Worm (Caenorhabditis elegans) whole organism, L2 larva: ENCODE measurements around the gene rad-54.L2.

Experiments used
- C34F6.9 ChIP-seq: fragments of 150-350 bp; optimal IDR thresholded peaks from 2 replicates; lab custom pipeline; 2014; ENCODE audit warnings: missing biosample characterization, missing genetic modification characterization
- F13H6.1 ChIP-seq: sonication (generic microtip); optimal IDR thresholded peaks from 2 replicates; lab custom pipeline; 2016; ENCODE audit warnings: missing genetic modification characterization, missing compliant biosample characterization
- R02D3.7 ChIP-seq: fragments of 150-350 bp; optimal IDR thresholded peaks from 2 replicates; lab custom pipeline; 2014; ENCODE audit warnings: missing biosample characterization, missing genetic modification characterization
- Y55F3AM.14 ChIP-seq: fragments of 200-800 bp; sonication (Bioruptor generic); optimal IDR thresholded peaks from 2 replicates; lab custom pipeline; 2018; ENCODE audit warnings: mild to moderate bottlenecking, missing genetic modification characterization, missing compliant biosample characterization
- ZK546.5 ChIP-seq: sonication (generic microtip); optimal IDR thresholded peaks from 2 replicates; lab custom pipeline; 2017; ENCODE audit warnings: missing biosample characterization, missing genetic modification characterization
- aly-2 ChIP-seq: fragments of 150-350 bp; optimal IDR thresholded peaks from 2 replicates; lab custom pipeline; 2014; ENCODE audit warnings: missing biosample characterization, missing genetic modification characterization
- ama-1 ChIP-seq: fragments of 150-350 bp; optimal IDR thresholded peaks from 2 replicates; lab custom pipeline; 2018; ENCODE audit warnings: inconsistent platforms
- blmp-1 ChIP-seq: sonication (generic microtip); optimal IDR thresholded peaks from 2 replicates; lab custom pipeline; 2017; ENCODE audit warnings: missing genetic modification characterization, mild to moderate bottlenecking, missing compliant biosample characterization, antibody characterized with exemption, moderate library complexity; ENCODE audit not compliant: insufficient read depth
- ceh-82 ChIP-seq: fragments of 150-350 bp; optimal IDR thresholded peaks from 2 replicates; lab custom pipeline; 2014; ENCODE audit warnings: missing biosample characterization, missing genetic modification characterization
- crh-2 ChIP-seq: sonication (generic microtip); optimal IDR thresholded peaks from 2 replicates; lab custom pipeline; 2017; ENCODE audit warnings: missing biosample characterization, missing genetic modification characterization
- dmd-4 ChIP-seq: sonication (generic microtip); optimal IDR thresholded peaks from 2 replicates; lab custom pipeline; 2017; ENCODE audit warnings: missing biosample characterization, missing genetic modification characterization
- egl-27 ChIP-seq: sonication (generic microtip); optimal IDR thresholded peaks from 3 replicates; lab custom pipeline; 2017; ENCODE audit warnings: missing biosample characterization, missing genetic modification reagents, missing genetic modification characterization
- elt-1 ChIP-seq: fragments of 150-350 bp; optimal IDR thresholded peaks from 2 replicates; lab custom pipeline; 2014; ENCODE audit warnings: missing biosample characterization, missing genetic modification characterization
- fos-1 ChIP-seq: fragments of 150-350 bp; optimal IDR thresholded peaks from 2 replicates; lab custom pipeline; 2014; ENCODE audit warnings: missing biosample characterization, missing genetic modification characterization
- gmeb-1 ChIP-seq: fragments of 150-350 bp; optimal IDR thresholded peaks from 2 replicates; lab custom pipeline; 2014; ENCODE audit warnings: missing biosample characterization, missing genetic modification characterization
- lin-11 ChIP-seq: fragments of 150-350 bp; sonication (generic microtip); optimal IDR thresholded peaks from 2 replicates; lab custom pipeline; 2014; ENCODE audit warnings: missing biosample characterization, missing genetic modification characterization, inconsistent platforms, mixed read lengths
- lin-13 ChIP-seq: fragments of 150-350 bp; optimal IDR thresholded peaks from 2 replicates; lab custom pipeline; 2014; ENCODE audit warnings: missing biosample characterization, missing genetic modification reagents, missing genetic modification characterization
- lsy-2 ChIP-seq, 2 experiments: fragments of 150-350 bp in 1 of 2; sonication (generic microtip) in 1 of 2; optimal IDR thresholded peaks; 2 replicates each; lab custom pipeline; 2014 to 2017; ENCODE audit warnings: missing biosample characterization in 2 of 2, missing genetic modification characterization in 2 of 2
- mab-5 ChIP-seq: fragments of 150-350 bp; optimal IDR thresholded peaks from 2 replicates; lab custom pipeline; 2014; ENCODE audit warnings: missing biosample characterization, missing genetic modification characterization
- mdl-1 ChIP-seq, 2 experiments: fragments of 150-350 bp in 1 of 2; sonication (generic microtip) in 1 of 2; optimal IDR thresholded peaks; 2 replicates each; lab custom pipeline; 2017; ENCODE audit warnings: missing biosample characterization in 2 of 2, missing genetic modification characterization in 2 of 2
- nhr-10 ChIP-seq: sonication (generic microtip); optimal IDR thresholded peaks from 2 replicates; lab custom pipeline; 2017; ENCODE audit warnings: missing biosample characterization, missing genetic modification characterization
- nhr-11 ChIP-seq: fragments of 150-350 bp; optimal IDR thresholded peaks from 2 replicates; lab custom pipeline; 2014; ENCODE audit warnings: missing biosample characterization, missing genetic modification characterization
- nhr-12 ChIP-seq: fragments of 150-350 bp; optimal IDR thresholded peaks from 2 replicates; lab custom pipeline; 2014; ENCODE audit warnings: missing biosample characterization, missing genetic modification characterization
- nhr-129 ChIP-seq: fragments of 150-350 bp; optimal IDR thresholded peaks from 2 replicates; lab custom pipeline; 2014; ENCODE audit warnings: missing biosample characterization, missing genetic modification characterization
- nhr-21 ChIP-seq: fragments of 150-350 bp; optimal IDR thresholded peaks from 2 replicates; lab custom pipeline; 2014; ENCODE audit warnings: missing biosample characterization, missing genetic modification characterization
- nhr-25 ChIP-seq: fragments of 150-350 bp; sonication (generic microtip); optimal IDR thresholded peaks from 3 replicates; lab custom pipeline; 2014; ENCODE audit warnings: missing biosample characterization, missing genetic modification characterization
- nhr-6 ChIP-seq: fragments of 150-350 bp; optimal IDR thresholded peaks from 2 replicates; lab custom pipeline; 2014; ENCODE audit warnings: missing biosample characterization, missing genetic modification characterization
- nhr-77 ChIP-seq: fragments of 150-350 bp; optimal IDR thresholded peaks from 2 replicates; lab custom pipeline; 2014; ENCODE audit warnings: missing biosample characterization, missing genetic modification characterization
- sma-3 ChIP-seq: sonication (generic microtip); optimal IDR thresholded peaks from 2 replicates; lab custom pipeline; 2016; ENCODE audit warnings: missing genetic modification reagents, missing genetic modification characterization, missing compliant biosample characterization
- sma-9 ChIP-seq, 2 experiments: fragments of 150-350 bp in 1 of 2; sonication (generic microtip) in 1 of 2; optimal IDR thresholded peaks; 2 replicates each; lab custom pipeline; 2014 to 2016; ENCODE audit warnings: missing genetic modification characterization in 2 of 2, mild to moderate bottlenecking in 1 of 2, missing biosample characterization in 1 of 2, missing compliant biosample characterization in 1 of 2, missing genetic modification reagents in 1 of 2, moderate library complexity in 1 of 2
- unc-39 ChIP-seq: fragments of 150-350 bp; optimal IDR thresholded peaks from 2 replicates; lab custom pipeline; 2014; ENCODE audit warnings: missing biosample characterization, missing genetic modification characterization
- unc-55 ChIP-seq: fragments of 150-350 bp; sonication (generic microtip); optimal IDR thresholded peaks from 3 replicates; lab custom pipeline; 2014; ENCODE audit warnings: missing biosample characterization, missing genetic modification reagents, missing genetic modification characterization
- zag-1 ChIP-seq: fragments of 150-350 bp; optimal IDR thresholded peaks from 2 replicates; lab custom pipeline; 2014; ENCODE audit warnings: missing biosample characterization, missing genetic modification characterization
- ztf-11 ChIP-seq: sonication (generic microtip); optimal IDR thresholded peaks from 2 replicates; lab custom pipeline; 2017; ENCODE audit warnings: missing biosample characterization, missing genetic modification characterization
- ztf-4 ChIP-seq: fragments of 150-350 bp; optimal IDR thresholded peaks from 2 replicates; lab custom pipeline; 2014; ENCODE audit warnings: missing biosample characterization, missing genetic modification characterization

The rad-54.L2 gene

ce11 chrIV:8947146-8947545, 53.3 kb downstream of the rad-54.L2 start (continued):
- TF ChIP-seq aly-2 (tag; lab: Kevin White, UChicago) (no peak), nhr-25 (no peak), R02D3.7 (tag; lab: Kevin White, UChicago) (no peak), sma-9 (GFP tag; optimal IDR thresholded peaks at IDR 0.05; lab: Kevin White, UChicago) (peak; percentile 49), sma-9 (tag; optimal IDR thresholded peaks at IDR 0.05; lab: Kevin White, UChicago) (no peak), lin-13 (GFP tag; lab: Kevin White, UChicago) (no peak)

ce11 chrIV:8949078-8950039, 55.5 kb downstream of the rad-54.L2 start:
- TF ChIP-seq R02D3.7 (tag; lab: Kevin White, UChicago) (no peak), ztf-4 (tag; lab: Kevin White, UChicago) (peak; percentile 68), mdl-1 (tag; optimal IDR thresholded peaks at IDR 0.05; lab: Kevin White, UChicago) (peak; percentile 57 to 89), elt-1 (tag; lab: Kevin White, UChicago) (no peak), ZK546.5 (tag; lab: Kevin White, UChicago) (no peak), blmp-1 (peak; percentile 95), nhr-129 (tag; lab: Kevin White, UChicago) (peak; percentile 81), ama-1 (lab: Kevin White, UChicago) (peak; percentile 35), ztf-11 (no peak), nhr-11 (tag; lab: Kevin White, UChicago) (no peak), crh-2 (tag; lab: Kevin White, UChicago) (peak; percentile 92), egl-27 (tag; lab: Kevin White, UChicago) (no peak), nhr-6 (peak; percentile 86), F13H6.1 (peak; percentile 82), nhr-10 (tag; lab: Kevin White, UChicago) (no peak), nhr-12 (tag; lab: Kevin White, UChicago) (no peak), lsy-2 (tag; optimal IDR thresholded peaks at IDR 0.05; lab: Kevin White, UChicago) (peak in 1 of 2 experiments; percentile 75), zag-1 (tag; lab: Kevin White, UChicago) (no peak), mab-5 (tag; lab: Kevin White, UChicago) (no peak), ceh-82 (tag; lab: Kevin White, UChicago) (no peak), lin-11 (no peak), Y55F3AM.14 (GFP tag; lab: Kevin White, UChicago) (no peak), lin-13 (GFP tag; lab: Kevin White, UChicago) (no peak), gmeb-1 (tag; lab: Kevin White, UChicago) (peak; percentile 84), C34F6.9 (peak; percentile 85), sma-3 (GFP tag; lab: Kevin White, UChicago) (peak; percentile 74), unc-55 (GFP tag; lab: Kevin White, UChicago) (no peak), nhr-21 (tag; lab: Kevin White, UChicago) (peak; percentile 65), nhr-25 (peak; percentile 97), aly-2 (tag; lab: Kevin White, UChicago) (no peak), sma-9 (GFP tag; optimal IDR thresholded peaks at IDR 0.05; lab: Kevin White, UChicago) (peak; percentile 95), sma-9 (tag; optimal IDR thresholded peaks at IDR 0.05; lab: Kevin White, UChicago) (no peak), unc-39 (tag; lab: Kevin White, UChicago) (no peak), nhr-77 (tag; lab: Kevin White, UChicago) (no peak), dmd-4 (no peak), fos-1 (tag; lab: Kevin White, UChicago) (peak; percentile 99)
